Fruit fly (Drosophila melanogaster) whole organism, embryonic: Measurements from ENCODE around the gene CG14102.

Experiments
- ATbp ChIP-seq: fragments of 200-800 bp; sonication (Bioruptor generic); optimal IDR thresholded peaks from 2 replicates; lab custom pipeline; 2017; ENCODE audit warnings: missing biosample characterization, mild to moderate bottlenecking, missing genetic modification characterization, missing genetic modification reagents
- Bteb2 ChIP-seq: fragments of 200-800 bp; sonication (Bioruptor generic); optimal IDR thresholded peaks from 2 replicates; lab custom pipeline; 2016; ENCODE audit warnings: missing biosample characterization, missing genetic modification characterization
- C15 ChIP-seq: fragments of 200-800 bp; sonication (Bioruptor generic); IDR thresholded peaks from 3 replicates; pipeline ENCODE4 v1.3.6; 2022; ENCODE audit warnings: missing biosample characterization, missing genetic modification characterization
- CG10979 ChIP-seq: fragments of 200-800 bp; sonication (Bioruptor generic); optimal IDR thresholded peaks from 2 replicates; lab custom pipeline; 2018; ENCODE audit warnings: missing biosample characterization, mild to moderate bottlenecking, missing genetic modification characterization, moderate library complexity
- CG12104 ChIP-seq: fragments of 200-800 bp; sonication (Bioruptor generic); optimal IDR thresholded peaks from 3 replicates; lab custom pipeline; 2016; ENCODE audit warnings: missing biosample characterization, missing genetic modification characterization
- CG12219 ChIP-seq: fragments of 200-800 bp; sonication (Bioruptor generic); optimal IDR thresholded peaks from 3 replicates; lab custom pipeline; 2018; ENCODE audit warnings: missing biosample characterization, mild to moderate bottlenecking, missing genetic modification characterization
- CG13775 ChIP-seq: fragments of 200-800 bp; sonication (Bioruptor generic); optimal IDR thresholded peaks from 3 replicates; lab custom pipeline; 2017; ENCODE audit warnings: missing biosample characterization, mild to moderate bottlenecking, missing genetic modification characterization
- CG14860 ChIP-seq: fragments of 200-800 bp; sonication (Bioruptor generic); IDR thresholded peaks from 3 replicates; pipeline ENCODE4 v1.3.6; 2022; ENCODE audit warnings: missing biosample characterization, missing genetic modification characterization; ENCODE audit not compliant: partially characterized antibody
- CG14965 ChIP-seq: fragments of 200-800 bp; sonication (Bioruptor generic); optimal IDR thresholded peaks from 2 replicates; lab custom pipeline; 2016; ENCODE audit warnings: missing biosample characterization, missing genetic modification characterization, borderline replicate concordance
- CG15073 ChIP-seq: fragments of 200-800 bp; sonication (Bioruptor generic); optimal IDR thresholded peaks from 2 replicates; lab custom pipeline; 2016; ENCODE audit warnings: missing biosample characterization, missing genetic modification characterization
- CG15601 ChIP-seq: fragments of 200-800 bp; sonication (Bioruptor generic); optimal IDR thresholded peaks from 3 replicates; lab custom pipeline; 2019; ENCODE audit warnings: missing biosample characterization, mild to moderate bottlenecking, missing genetic modification characterization, moderate library complexity
- CG16779 ChIP-seq: fragments of 200-800 bp; sonication (Bioruptor generic); IDR thresholded peaks from 2 replicates; pipeline ENCODE4 v1.3.6; 2022; ENCODE audit warnings: missing biosample characterization, missing genetic modification characterization
- CG16815 ChIP-seq: fragments of 200-800 bp; sonication (Bioruptor generic); optimal IDR thresholded peaks from 3 replicates; lab custom pipeline; 2017; ENCODE audit warnings: missing biosample characterization, mild to moderate bottlenecking, missing genetic modification characterization
- CG2199 ChIP-seq: fragments of 200-800 bp; sonication (Bioruptor generic); IDR thresholded peaks from 3 replicates; pipeline ENCODE4 v1.3.6; 2022; ENCODE audit warnings: missing biosample characterization, missing genetic modification characterization
- CG2889 ChIP-seq: fragments of 200-800 bp; sonication (Bioruptor generic); IDR thresholded peaks from 3 replicates; pipeline ENCODE4 v1.3.6; 2022; ENCODE audit warnings: missing biosample characterization, missing genetic modification characterization
- CG32532 ChIP-seq: fragments of 200-800 bp; sonication (Bioruptor generic); IDR thresholded peaks from 2 replicates; pipeline ENCODE4 v1.3.6; 2022; ENCODE audit warnings: missing biosample characterization, missing genetic modification characterization
- CG34376 ChIP-seq: fragments of 200-800 bp; sonication (Bioruptor generic); optimal IDR thresholded peaks from 2 replicates; lab custom pipeline; 2018; ENCODE audit warnings: missing biosample characterization, mild to moderate bottlenecking, missing genetic modification characterization
- CG34422 ChIP-seq: fragments of 200-800 bp; sonication (Bioruptor generic); IDR thresholded peaks from 3 replicates; pipeline ENCODE4 v1.3.6; 2022; ENCODE audit warnings: missing biosample characterization, missing genetic modification characterization
- CG3847 ChIP-seq: fragments of 200-800 bp; sonication (Bioruptor generic); IDR thresholded peaks from 2 replicates; pipeline ENCODE4 v1.3.6; 2022; ENCODE audit warnings: missing biosample characterization, missing genetic modification characterization
- CG42726 ChIP-seq: fragments of 200-800 bp; sonication (Bioruptor generic); IDR thresholded peaks from 2 replicates; pipeline ENCODE4 v1.3.6; 2022; ENCODE audit warnings: missing biosample characterization, missing genetic modification characterization; ENCODE audit not compliant: partially characterized antibody
- CG6765 ChIP-seq: fragments of 200-800 bp; sonication (Bioruptor generic); optimal IDR thresholded peaks from 3 replicates; lab custom pipeline; 2017; ENCODE audit warnings: missing biosample characterization, mild to moderate bottlenecking, missing genetic modification characterization
- CG9797 ChIP-seq: fragments of 200-800 bp; sonication (Bioruptor generic); optimal IDR thresholded peaks from 3 replicates; lab custom pipeline; 2018; ENCODE audit warnings: missing biosample characterization, mild to moderate bottlenecking, missing genetic modification characterization
- Camta ChIP-seq: fragments of 200-800 bp; sonication (Bioruptor generic); optimal IDR thresholded peaks from 2 replicates; lab custom pipeline; 2016; ENCODE audit warnings: missing biosample characterization, missing genetic modification characterization
- Gug ChIP-seq: fragments of 200-800 bp; sonication (Bioruptor generic); IDR thresholded peaks from 4 replicates; pipeline ENCODE4 v1.3.6; 2022; ENCODE audit warnings: missing biosample characterization, missing genetic modification characterization
- H2.0 ChIP-seq: fragments of 200-800 bp; sonication (Bioruptor generic); IDR thresholded peaks from 2 replicates; pipeline ENCODE4 v1.3.6; 2022; ENCODE audit warnings: missing biosample characterization, missing genetic modification characterization
- Hand ChIP-seq: fragments of 200-800 bp; sonication (Bioruptor generic); optimal IDR thresholded peaks from 2 replicates; lab custom pipeline; 2017; ENCODE audit warnings: mild to moderate bottlenecking, missing biosample characterization, missing genetic modification reagents, missing genetic modification characterization
- Lim3 ChIP-seq: fragments of 200-800 bp; sonication (Bioruptor generic); IDR thresholded peaks from 2 replicates; pipeline ENCODE4 v1.3.6; 2022; ENCODE audit warnings: missing biosample characterization, missing genetic modification characterization
- NC2α ChIP-seq: fragments of 200-800 bp; sonication (Bioruptor generic); optimal IDR thresholded peaks from 2 replicates; lab custom pipeline; 2016; ENCODE audit warnings: missing biosample characterization, missing genetic modification characterization
- Pdp1 ChIP-seq, 2 experiments: fragments of 200-800 bp; sonication (Bioruptor generic); optimal IDR thresholded peaks; 3 replicates each; lab custom pipeline; 2016; ENCODE audit warnings: missing biosample characterization in 2 of 2, missing genetic modification characterization in 2 of 2, mild to moderate bottlenecking in 1 of 2, moderate library complexity in 1 of 2
- Stat92E ChIP-seq, 3 experiments: fragments of >200 bp in 2 of 3; fragments of 200-800 bp in 1 of 3; sonication (Bioruptor generic) in 1 of 3; optimal IDR thresholded peaks; 2 replicates each; lab custom pipeline; 2017 to 2019; ENCODE audit warnings: missing biosample characterization in 3 of 3, missing genetic modification characterization in 3 of 3, mild to moderate bottlenecking in 1 of 3, moderate library complexity in 1 of 3
- YL-1 ChIP-seq: fragments of 200-800 bp; sonication (Bioruptor generic); optimal IDR thresholded peaks from 3 replicates; lab custom pipeline; 2017; ENCODE audit warnings: missing biosample characterization, mild to moderate bottlenecking, missing genetic modification characterization
- cas ChIP-seq: fragments of 200-800 bp; sonication (Bioruptor generic); IDR thresholded peaks from 2 replicates; pipeline ENCODE4 v1.3.6; 2022; ENCODE audit warnings: missing biosample characterization, missing genetic modification characterization
- caup ChIP-seq: fragments of 200-800 bp; sonication (Bioruptor generic); optimal IDR thresholded peaks from 3 replicates; lab custom pipeline; 2017; ENCODE audit warnings: missing biosample characterization, mild to moderate bottlenecking, missing genetic modification characterization, moderate library complexity; ENCODE audit not compliant: severe bottlenecking
- cg ChIP-seq: fragments of 200-800 bp; sonication (Bioruptor generic); optimal IDR thresholded peaks from 3 replicates; lab custom pipeline; 2019; ENCODE audit warnings: missing biosample characterization, mild to moderate bottlenecking, missing genetic modification characterization, moderate library complexity
- crp ChIP-seq, 2 experiments: fragments of 200-800 bp; sonication (Bioruptor generic); optimal IDR thresholded peaks; 2 replicates in 1 of 2; 3 replicates in 1 of 2; lab custom pipeline; 2017; ENCODE audit warnings: missing biosample characterization in 2 of 2, missing genetic modification characterization in 2 of 2, mild to moderate bottlenecking in 1 of 2, moderate library complexity in 1 of 2
- gcm2 ChIP-seq: fragments of 200-800 bp; sonication (Bioruptor generic); optimal IDR thresholded peaks from 2 replicates; lab custom pipeline; 2016; ENCODE audit warnings: missing biosample characterization, missing genetic modification characterization
- gt ChIP-seq: fragments of 200-800 bp; sonication (Bioruptor generic); IDR thresholded peaks from 2 replicates; pipeline ENCODE4 v1.3.6; 2022; ENCODE audit warnings: missing biosample characterization, missing genetic modification characterization
- inv ChIP-seq: fragments of 200-800 bp; sonication (Bioruptor generic); IDR thresholded peaks from 2 replicates; pipeline ENCODE4 v1.3.6; 2022; ENCODE audit warnings: missing biosample characterization, missing genetic modification characterization; ENCODE audit not compliant: partially characterized antibody
- kni ChIP-seq: fragments of 200-800 bp; sonication (Bioruptor generic); optimal IDR thresholded peaks from 3 replicates; lab custom pipeline; 2017; ENCODE audit warnings: mild to moderate bottlenecking, missing biosample characterization, missing genetic modification reagents, missing genetic modification characterization
- mld ChIP-seq: fragments of 200-800 bp; sonication (Bioruptor generic); IDR thresholded peaks from 3 replicates; pipeline ENCODE4 v1.3.6; 2022; ENCODE audit warnings: missing biosample characterization, missing genetic modification characterization; ENCODE audit not compliant: partially characterized antibody
- pan ChIP-seq, 4 experiments: fragments of >200 bp in 3 of 4; fragments of 200-800 bp in 1 of 4; sonication (Bioruptor generic) in 1 of 4; optimal IDR thresholded peaks in 3 of 4; IDR thresholded peaks in 1 of 4; 2 replicates each; pipeline versions ENCODE4 v1.3.6 to Lab custom; 2017 to 2022; ENCODE audit warnings: missing biosample characterization in 2 of 4, missing genetic modification characterization in 2 of 4, mixed read lengths in 1 of 4
- pho ChIP-seq: fragments of 200-800 bp; sonication (Bioruptor generic); optimal IDR thresholded peaks from 2 replicates; lab custom pipeline; 2016; ENCODE audit warnings: missing biosample characterization, missing genetic modification characterization
- sisA ChIP-seq: fragments of 200-800 bp; sonication (Bioruptor generic); IDR thresholded peaks from 2 replicates; pipeline ENCODE4 v1.3.6; 2022; ENCODE audit warnings: missing biosample characterization, missing genetic modification characterization
- unc-4 ChIP-seq: fragments of 200-800 bp; sonication (Bioruptor generic); IDR thresholded peaks from 2 replicates; pipeline ENCODE4 v1.3.6; 2022; ENCODE audit warnings: missing biosample characterization, missing genetic modification characterization; ENCODE audit not compliant: partially characterized antibody
- unpg ChIP-seq: fragments of 200-800 bp; sonication (Bioruptor generic); optimal IDR thresholded peaks from 3 replicates; lab custom pipeline; 2018; ENCODE audit warnings: missing biosample characterization, mild to moderate bottlenecking, missing genetic modification characterization, moderate library complexity
- wek ChIP-seq: fragments of 200-800 bp; sonication (Bioruptor generic); optimal IDR thresholded peaks from 3 replicates; lab custom pipeline; 2018; ENCODE audit warnings: missing biosample characterization, mild to moderate bottlenecking, missing genetic modification characterization, moderate library complexity
- wor ChIP-seq: fragments of 200-800 bp; sonication (Bioruptor generic); IDR thresholded peaks from 2 replicates; pipeline ENCODE4 v1.3.6; 2022; ENCODE audit warnings: missing biosample characterization, missing genetic modification characterization

Gene CG14102

DNA sequence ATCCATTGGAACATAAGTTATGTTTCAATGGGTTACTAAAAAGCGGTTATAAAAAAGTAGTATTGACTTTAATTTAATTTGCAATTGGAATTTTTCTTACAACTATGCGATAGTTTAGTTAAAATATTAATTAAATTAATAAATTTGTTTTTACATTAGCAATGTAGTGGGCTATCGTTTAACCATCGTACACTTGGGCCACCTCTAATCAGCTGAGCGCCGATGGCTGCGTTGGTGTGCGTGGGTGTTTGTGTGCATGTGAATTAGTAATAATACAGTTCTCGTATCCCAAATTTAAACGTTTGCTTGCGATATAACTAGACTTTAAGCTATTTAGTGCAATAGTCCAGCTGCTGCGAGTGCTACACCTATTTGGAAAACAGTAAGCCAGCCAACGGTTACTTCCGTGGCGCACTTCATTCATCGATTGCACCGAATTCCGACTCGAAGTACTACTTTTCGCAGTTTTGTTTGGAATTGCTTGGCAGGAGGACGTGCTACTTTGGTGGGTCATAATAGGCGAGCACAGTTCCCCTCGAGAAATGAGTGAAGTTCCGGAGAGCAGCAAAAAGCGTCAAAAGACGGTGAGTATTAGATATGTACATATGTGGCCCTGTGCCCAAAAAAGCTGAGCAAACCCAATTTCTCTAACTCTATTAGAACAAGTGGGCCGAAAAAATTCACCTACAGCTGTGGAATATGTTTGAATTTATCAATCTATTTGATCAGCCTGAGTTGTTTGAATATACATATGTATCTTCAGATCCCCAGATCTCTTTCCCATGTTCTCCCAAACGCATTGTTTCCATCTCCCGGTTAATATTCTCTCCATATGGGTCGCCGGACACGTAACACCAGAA lies 44.2 kb upstream of the CG14102 start, which contains the start of gene Papss (continued):
- 0 out of 2 replicates have a peak, but pooled peaks have one; percentile 28 for TF ChIP-seq CG3847 (GFP tag; lab: Robert Waterston, UW)
- peak; percentile 85 for TF ChIP-seq ATbp (GFP tag; lab: Kevin White, UChicago)
- peak; percentile 56 for TF ChIP-seq CG32532 (GFP tag; lab: Robert Waterston, UW)
- TF ChIP-seq CG34422, result no peak; the same call in 2 of the 3 replicates
- no peak for TF ChIP-seq Bteb2 (GFP tag; lab: Kevin White, UChicago)
- peak; percentile 32; the same call in 1 of the 3 replicates for TF ChIP-seq CG14860 (GFP tag; lab: Robert Waterston, UW)
- TF ChIP-seq sisA, result no peak
- TF ChIP-seq H2.0, result no peak
- TF ChIP-seq unpg (GFP tag; lab: Kevin White, UChicago), result no peak
- peak; percentile 77 for TF ChIP-seq inv (GFP tag; lab: Robert Waterston, UW)
- TF ChIP-seq CG42726 (GFP tag; lab: Robert Waterston, UW), result no peak
- TF ChIP-seq C15 (GFP tag; lab: Robert Waterston, UW), result no peak
- TF ChIP-seq CG2199 (GFP tag; lab: Robert Waterston, UW), result peak; percentile 88
- TF ChIP-seq CG16779 (GFP tag; lab: Robert Waterston, UW), result no peak
- TF ChIP-seq wor (GFP tag; lab: Robert Waterston, UW), result no peak
- peak; percentile 23 for TF ChIP-seq Hand (GFP tag; lab: Kevin White, UChicago)
- TF ChIP-seq wek, result peak; percentile 55
- TF ChIP-seq caup (GFP tag; lab: Kevin White, UChicago), result peak; percentile 56
- peak; percentile 27 for TF ChIP-seq CG10979 (tag; lab: Kevin White, UChicago)
- TF ChIP-seq gcm2 (GFP tag; lab: Kevin White, UChicago), result no peak
- TF ChIP-seq CG2889 (GFP tag; lab: Robert Waterston, UW), result no peak
- peak; percentile 18 for TF ChIP-seq CG6765 (GFP tag; lab: Kevin White, UChicago)
- no peak for TF ChIP-seq CG15073 (GFP tag; lab: Kevin White, UChicago)
- TF ChIP-seq CG15601 (tag; lab: Kevin White, UChicago), result peak; percentile 51
- no peak for TF ChIP-seq pan (optimal IDR thresholded peaks at IDR 0.05; lab: Kevin White, UChicago)
- peak in 1 of 2 experiments; percentile 25 for TF ChIP-seq pan (GFP tag; optimal IDR thresholded peaks at IDR 0.05 in 1 of 2, IDR thresholded peaks at IDR 0.05 in 1 of 2)
- TF ChIP-seq Stat92E (GFP tag; optimal IDR thresholded peaks at IDR 0.05; lab: Kevin White, UChicago), result no peak
- no peak for TF ChIP-seq YL-1 (GFP tag; lab: Kevin White, UChicago)
- TF ChIP-seq kni (GFP tag; lab: Kevin White, UChicago), result peak; percentile 78
- TF ChIP-seq CG9797 (GFP tag; lab: Kevin White, UChicago), result no peak
- peak; percentile 69 for TF ChIP-seq CG34376 (GFP tag; lab: Kevin White, UChicago)
- TF ChIP-seq mld, result peak; percentile 61; the same call in 1 of the 3 replicates
- TF ChIP-seq CG12219 (GFP tag; lab: Kevin White, UChicago), result peak; percentile 14
- TF ChIP-seq Camta (GFP tag; lab: Kevin White, UChicago), result no peak
- no peak for TF ChIP-seq cas (GFP tag; lab: Robert Waterston, UW)
- TF ChIP-seq NC2α (GFP tag; lab: Kevin White, UChicago), result no peak
- TF ChIP-seq CG13775 (GFP tag; lab: Kevin White, UChicago), result peak; percentile 9
- TF ChIP-seq unc-4 (GFP tag; lab: Robert Waterston, UW), result peak; percentile 86
- no peak for TF ChIP-seq Pdp1 (GFP tag; optimal IDR thresholded peaks at IDR 0.05; lab: Kevin White, UChicago)
- no peak for TF ChIP-seq gt
- peak; percentile 77 to 94 for TF ChIP-seq crp (GFP tag; optimal IDR thresholded peaks at IDR 0.05; lab: Kevin White, UChicago)
- TF ChIP-seq cg (GFP tag; lab: Kevin White, UChicago), result peak; percentile 90
- TF ChIP-seq pho (GFP tag; lab: Kevin White, UChicago), result peak; percentile 11
- no peak for TF ChIP-seq CG14965 (GFP tag; lab: Kevin White, UChicago)
- no peak for TF ChIP-seq Lim3 (GFP tag; lab: Robert Waterston, UW)
- 0 out of 4 replicates have a peak, but pooled peaks have one; percentile 26 for TF ChIP-seq Gug (GFP tag; lab: Robert Waterston, UW)
- no peak for TF ChIP-seq CG16815 (GFP tag; lab: Kevin White, UChicago)
- TF ChIP-seq CG12104 (GFP tag; lab: Kevin White, UChicago), result peak; percentile 9
